Worm (Caenorhabditis elegans) whole organism, early embryonic: Measurements from ENCODE around the gene F22F4.5.

ENCODE experiments used
- B0310.2 ChIP-seq: sonication (generic microtip); optimal IDR thresholded peaks from 2 replicates; lab custom pipeline; 2016; ENCODE audit warnings: mild to moderate bottlenecking, missing genetic modification characterization, missing compliant biosample characterization
- F13C5.2 ChIP-seq: sonication (generic microtip); optimal IDR thresholded peaks from 2 replicates; lab custom pipeline; 2017; ENCODE audit warnings: mild to moderate bottlenecking, missing genetic modification characterization, inconsistent platforms, missing compliant biosample characterization
- aly-1 ChIP-seq: sonication (generic microtip); optimal IDR thresholded peaks from 2 replicates; lab custom pipeline; 2016; ENCODE audit warnings: missing genetic modification characterization, missing compliant biosample characterization
- ama-1 ChIP-seq: fragments of 150-350 bp; optimal IDR thresholded peaks from 2 replicates; lab custom pipeline; 2014
- ceh-13 ChIP-seq: fragments of 200-800 bp; sonication (Bioruptor generic); optimal IDR thresholded peaks from 2 replicates; lab custom pipeline; 2018; ENCODE audit warnings: mild to moderate bottlenecking, missing genetic modification characterization, missing compliant biosample characterization
- ceh-36 ChIP-seq: sonication (generic microtip); optimal IDR thresholded peaks from 2 replicates; lab custom pipeline; 2016; ENCODE audit warnings: missing genetic modification characterization, inconsistent platforms, missing compliant biosample characterization
- ets-7 ChIP-seq: sonication (generic microtip); optimal IDR thresholded peaks from 2 replicates; lab custom pipeline; 2016; ENCODE audit warnings: missing genotype, missing genetic modification characterization, missing compliant biosample characterization
- flt-1 ChIP-seq: fragments of 200-800 bp; sonication (Bioruptor generic); IDR thresholded peaks from 2 replicates; pipeline ENCODE4 v1.3.6; 2022; ENCODE audit warnings: missing genetic modification characterization, missing compliant biosample characterization
- hmbx-1 ChIP-seq: sonication (generic microtip); optimal IDR thresholded peaks from 2 replicates; lab custom pipeline; 2016; ENCODE audit warnings: mild to moderate bottlenecking, missing genetic modification characterization, missing compliant biosample characterization
- hmg-4 ChIP-seq: fragments of 200-800 bp; sonication (Bioruptor generic); optimal IDR thresholded peaks from 2 replicates; lab custom pipeline; 2018; ENCODE audit warnings: mild to moderate bottlenecking, missing genetic modification characterization, missing compliant biosample characterization
- hnd-1 ChIP-seq: sonication (generic microtip); optimal IDR thresholded peaks from 2 replicates; lab custom pipeline; 2016; ENCODE audit warnings: missing genetic modification characterization, missing compliant biosample characterization
- scrt-1 ChIP-seq: fragments of 200-800 bp; sonication (Bioruptor generic); IDR thresholded peaks from 2 replicates; pipeline ENCODE4 v1.3.6; 2022; ENCODE audit warnings: missing genetic modification characterization, missing compliant biosample characterization
- sea-1 ChIP-seq: fragments of 200-800 bp; sonication (Bioruptor generic); conservative IDR thresholded peaks from 2 replicates; pipeline ENCODE4 v1.3.6; 2022; ENCODE audit warnings: missing genetic modification characterization, missing compliant biosample characterization
- tbx-11 ChIP-seq: fragments of 200-800 bp; sonication (Bioruptor generic); IDR thresholded peaks from 2 replicates; pipeline ENCODE4 v1.3.6; 2022; ENCODE audit warnings: missing genetic modification characterization, missing compliant biosample characterization
- tbx-37 ChIP-seq: fragments of 200-800 bp; sonication (Bioruptor generic); conservative IDR thresholded peaks from 2 replicates; pipeline ENCODE4 v1.3.6; 2022; ENCODE audit warnings: missing genetic modification reagents, missing genetic modification characterization, missing compliant biosample characterization

The F22F4.5 gene

DNA sequence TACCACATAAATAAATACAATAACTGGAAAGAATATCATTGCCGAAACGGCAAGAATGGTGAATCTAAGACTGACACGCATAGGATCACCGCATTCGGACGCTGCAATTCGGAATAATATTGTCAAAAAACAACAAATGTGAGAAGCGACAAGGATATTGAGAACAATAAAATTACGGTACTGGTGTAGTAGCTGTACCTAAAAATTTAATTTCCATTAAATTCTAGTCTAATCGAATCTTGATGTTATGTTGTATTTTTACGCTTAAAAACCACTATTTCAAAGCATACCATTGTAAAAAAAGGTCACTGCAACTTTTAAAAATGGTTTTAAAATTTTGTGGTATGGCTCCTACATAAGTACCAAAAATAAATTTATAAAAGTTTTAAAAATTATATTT lies 43.9 kb downstream of the F22F4.5 start, which contains the start of gene mig-23:
Gene mig-23 (minus strand): TSS at position 101 of the 400 bp plus-strand sequence.
- TF ChIP-seq hnd-1 (tag; lab: Kevin White, UChicago) (no peak), hmbx-1 (tag; lab: Kevin White, UChicago) (no peak), ceh-36 (tag; lab: Kevin White, UChicago) (no peak), flt-1 (GFP tag; lab: Robert Waterston, UW) (no peak), scrt-1 (GFP tag; lab: Robert Waterston, UW) (no peak), ama-1 (lab: Kevin White, UChicago) (no peak), aly-1 (no peak)

DNA sequence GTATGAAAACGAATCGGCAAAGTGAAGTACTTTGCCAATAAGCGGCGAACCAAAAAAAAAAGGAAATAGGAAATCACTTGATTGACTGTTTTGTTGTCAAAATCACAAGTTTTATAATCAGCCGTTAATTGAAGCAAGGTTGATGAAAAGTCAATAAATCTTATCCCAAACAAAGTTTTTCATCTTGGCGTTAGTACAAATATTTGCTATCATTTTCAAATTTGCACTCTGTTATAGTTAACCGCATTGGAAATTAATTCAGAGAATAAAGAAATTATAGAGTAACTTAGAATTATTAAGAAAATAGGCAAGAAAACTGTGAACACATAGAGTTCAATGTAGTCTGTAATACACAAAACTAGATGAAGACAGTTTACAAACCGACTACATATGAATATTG lies 48.2 kb downstream of the F22F4.5 start, which contains the start of gene acs-17:
Gene acs-17 (minus strand): TSS at position 23 of the 400 bp plus-strand sequence.
- TF ChIP-seq flt-1 (GFP tag; lab: Robert Waterston, UW) (no peak), ceh-36 (tag; lab: Kevin White, UChicago) (no peak), ama-1 (lab: Kevin White, UChicago) (no peak), ceh-13 (no peak), aly-1 (no peak), ets-7 (tag; lab: Kevin White, UChicago) (no peak), scrt-1 (GFP tag; lab: Robert Waterston, UW) (no peak), hmg-4 (GFP tag; lab: Kevin White, UChicago) (no peak), hnd-1 (tag; lab: Kevin White, UChicago) (no peak), F13C5.2 (tag; lab: Kevin White, UChicago) (no peak), tbx-37 (no peak), B0310.2 (tag; lab: Kevin White, UChicago) (no peak)

DNA sequence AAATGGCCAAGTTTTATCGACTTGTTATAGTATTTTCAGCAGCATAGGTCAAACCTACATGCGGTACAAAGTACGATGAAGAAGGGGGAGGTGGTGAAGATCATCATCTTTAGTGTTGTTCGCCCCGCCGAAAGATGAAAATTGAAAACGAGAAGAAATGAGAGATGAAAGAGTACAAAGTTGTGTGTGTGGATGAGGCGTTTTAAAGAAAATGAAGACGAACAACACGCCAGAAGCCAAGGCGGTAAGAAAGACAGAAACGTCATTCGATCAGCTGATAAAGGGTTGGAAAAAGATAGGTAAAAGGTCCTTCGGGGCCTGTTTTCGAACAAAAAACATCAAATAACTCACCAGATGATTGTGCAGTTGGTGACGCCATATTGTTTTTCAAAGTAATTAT lies 48.8 kb downstream of the F22F4.5 start:
- TF ChIP-seq tbx-11 (GFP tag; lab: Robert Waterston, UW) (no peak), tbx-37 (no peak), flt-1 (GFP tag; lab: Robert Waterston, UW) (no peak)

DNA sequence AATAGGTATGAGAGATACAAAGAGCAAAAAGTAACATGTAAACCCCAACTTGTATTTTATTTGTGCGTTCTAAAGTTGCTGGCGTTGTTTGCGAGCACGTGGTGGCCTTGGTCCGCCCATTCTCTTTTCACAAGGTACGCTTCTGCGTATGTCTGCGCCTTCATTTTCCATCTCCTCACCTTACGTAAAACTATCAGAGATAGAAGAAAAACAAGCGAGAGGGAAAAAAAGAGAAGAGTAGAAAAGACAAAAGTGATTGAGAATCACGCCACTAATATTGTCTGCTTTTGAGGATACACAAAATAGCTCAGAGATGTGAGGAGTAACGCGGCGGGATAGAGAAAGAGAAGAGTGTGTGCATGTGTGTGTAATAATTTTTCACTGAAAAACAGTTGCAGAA lies 50.5 kb downstream of the F22F4.5 start:
- TF ChIP-seq aly-1 (no peak), scrt-1 (GFP tag; lab: Robert Waterston, UW) (no peak), ama-1 (lab: Kevin White, UChicago) (no peak), flt-1 (GFP tag; lab: Robert Waterston, UW) (no peak), F13C5.2 (tag; lab: Kevin White, UChicago) (no peak), ets-7 (tag; lab: Kevin White, UChicago) (no peak), tbx-37 (no peak), sea-1 (no peak), ceh-36 (tag; lab: Kevin White, UChicago) (no peak), hmg-4 (GFP tag; lab: Kevin White, UChicago) (no peak)
